Fruit fly (Drosophila melanogaster): Measurements from ENCODE around the gene myd.
A peak's percentile ranks its signal among the peaks of the same experiment; 100 is the strongest.

Gene myd

DNA sequence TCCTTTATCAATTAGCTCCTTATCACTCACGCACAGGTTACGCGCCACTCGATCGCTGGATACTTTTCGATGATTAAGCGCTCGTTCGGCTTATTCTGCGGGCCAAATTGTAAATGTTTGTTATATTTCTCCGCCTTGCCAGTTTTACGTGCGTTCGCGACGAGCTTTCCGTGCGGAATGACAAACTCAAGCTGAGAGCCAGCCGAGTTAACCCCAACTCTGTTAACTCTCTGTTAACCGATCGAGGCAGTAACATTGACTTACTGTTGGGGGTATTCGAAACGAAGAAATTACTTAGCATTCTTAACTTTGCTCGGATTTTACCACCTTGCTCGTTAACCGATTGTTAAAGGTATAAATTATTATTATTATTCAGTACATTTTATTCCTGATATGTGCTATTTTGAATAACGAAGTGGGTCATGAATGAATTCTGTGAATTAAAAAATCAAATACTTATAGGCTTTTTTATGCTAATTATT, 26.9 kb upstream of the myd start, which contains the start of gene CG5835 (continued):
- TF ChIP-seq dmrt99B (tag; optimal IDR thresholded peaks at IDR 0.05): peak; percentile 22
- peak; percentile 25 for TF ChIP-seq CG5180 (GFP tag; optimal IDR thresholded peaks at IDR 0.05)
- peak; percentile 13 for TF ChIP-seq ATbp (GFP tag; optimal IDR thresholded peaks at IDR 0.05)
- peak; percentile 5 for TF ChIP-seq CG1603 (tag; optimal IDR thresholded peaks at IDR 0.05)
- TF ChIP-seq CG32532 (GFP tag; IDR thresholded peaks at IDR 0.05): peak; percentile 47; the same call in 1 of the 2 replicates
- peak; percentile 38 for TF ChIP-seq BtbVII (GFP tag; optimal IDR thresholded peaks at IDR 0.05)
- no peak for TF ChIP-seq hkb (optimal IDR thresholded peaks at IDR 0.05)
- 0 out of 2 replicates have a peak, but pooled peaks have one; percentile 17 for TF ChIP-seq hkb (GFP tag; IDR thresholded peaks at IDR 0.05)
- TF ChIP-seq ranshi (GFP tag; IDR thresholded peaks at IDR 0.05): peak; percentile 36; the same call in 1 of the 2 replicates
- peak; percentile 30 for TF ChIP-seq oc (tag; optimal IDR thresholded peaks at IDR 0.05)
- peak; percentile 79 for TF ChIP-seq gcm (GFP tag; optimal IDR thresholded peaks at IDR 0.05)
- peak; percentile 1 for TF ChIP-seq CG14710 (tag; optimal IDR thresholded peaks at IDR 0.05)
- no peak for TF ChIP-seq lov (optimal IDR thresholded peaks at IDR 0.05)
- TF ChIP-seq lov (GFP tag; IDR thresholded peaks at IDR 0.05): no peak
- peak; percentile 35; the same call in 1 of the 2 replicates for TF ChIP-seq Adf1 (GFP tag; IDR thresholded peaks at IDR 0.05)
- TF ChIP-seq CG11504 (tag; optimal IDR thresholded peaks at IDR 0.05): peak; percentile 12
- peak; percentile 17 for TF ChIP-seq CG6765 (GFP tag; optimal IDR thresholded peaks at IDR 0.05)
- TF ChIP-seq Bgb (GFP tag; IDR thresholded peaks at IDR 0.05; ENCODE audit: partially characterized antibody): peak; percentile 53; the same call in 1 of the 2 replicates
- TF ChIP-seq Bdp1 (GFP tag; optimal IDR thresholded peaks at IDR 0.05): no peak
- TF ChIP-seq CG14965 (GFP tag; optimal IDR thresholded peaks at IDR 0.05; ENCODE audit: borderline replicate concordance): no peak
- TF ChIP-seq grn (GFP tag; optimal IDR thresholded peaks at IDR 0.05): peak; percentile 15
- peak; percentile 32; the same call in 1 of the 2 replicates for TF ChIP-seq amos (GFP tag; IDR thresholded peaks at IDR 0.05; ENCODE audit: partially characterized antibody)
- TF ChIP-seq bowl (GFP tag; IDR thresholded peaks at IDR 0.05): no peak
- no peak for TF ChIP-seq zf30C (GFP tag; optimal IDR thresholded peaks at IDR 0.05)
- 0 out of 2 replicates have a peak, but pooled peaks have one; percentile 19 for TF ChIP-seq gsb (GFP tag; IDR thresholded peaks at IDR 0.05)
- TF ChIP-seq CG12659 (GFP tag; optimal IDR thresholded peaks at IDR 0.05): peak; percentile 54
- no peak for TF ChIP-seq CG4854 (GFP tag; optimal IDR thresholded peaks at IDR 0.05)
- no peak for TF ChIP-seq CG5953 (GFP tag; IDR thresholded peaks at IDR 0.05)
- no peak for TF ChIP-seq CG12236 (GFP tag; optimal IDR thresholded peaks at IDR 0.05)

dm6 chr3R:19156670-19157402, 23.6 kb upstream of the myd start, which contains the start of gene nanos:
TSS of gene nanos (plus strand) at chr3R:19157238.
- TF ChIP-seq CG10565 (GFP tag; optimal IDR thresholded peaks at IDR 0.05) (no peak), CG6689 (GFP tag; IDR thresholded peaks at IDR 0.05) (0 out of 2 replicates have a peak, but pooled peaks have one; percentile 23), mirr (GFP tag; optimal IDR thresholded peaks at IDR 0.05) (peak; percentile 63), fd96Cb (tag; optimal IDR thresholded peaks at IDR 0.05) (peak; percentile 9), sisA (GFP tag; IDR thresholded peaks at IDR 0.05) (peak; percentile 60), ato (GFP tag; IDR thresholded peaks at IDR 0.05; ENCODE audit: partially characterized antibody) (peak; percentile 98), CG15011 (GFP tag; optimal IDR thresholded peaks at IDR 0.05) (no peak), CG11093 (GFP tag; IDR thresholded peaks at IDR 0.05) (no peak), CG13123 (GFP tag; optimal IDR thresholded peaks at IDR 0.05) (peak; percentile 41), Aef1 (GFP tag; IDR thresholded peaks at IDR 0.05) (peak; percentile 49; the same call in 1 of the 3 replicates), bcd (GFP tag; optimal IDR thresholded peaks at IDR 0.05) (peak; percentile 86), stc (GFP tag; IDR thresholded peaks at IDR 0.05) (0 out of 2 replicates have a peak, but pooled peaks have one; percentile 12), btn (GFP tag; optimal IDR thresholded peaks at IDR 0.05) (no peak), Dll (GFP tag; IDR thresholded peaks at IDR 0.05; ENCODE audit: partially characterized antibody) (peak; percentile 98), ro (GFP tag; IDR thresholded peaks at IDR 0.05) (no peak), NK7.1 (GFP tag; optimal IDR thresholded peaks at IDR 0.05) (peak; percentile 38), Pdp1 (GFP tag; optimal IDR thresholded peaks at IDR 0.05) (peak; percentile 57 to 99), mam (GFP tag; optimal IDR thresholded peaks at IDR 0.05) (peak; percentile 79), dmrt11E (tag; optimal IDR thresholded peaks at IDR 0.05) (no peak), CG11504 (tag; optimal IDR thresholded peaks at IDR 0.05) (peak; percentile 54), CG18011 (GFP tag; optimal IDR thresholded peaks at IDR 0.05) (peak; percentile 67)
